Fruit fly (Drosophila melanogaster): ENCODE results near the gene Wnk.

Wnk gene

DNA sequence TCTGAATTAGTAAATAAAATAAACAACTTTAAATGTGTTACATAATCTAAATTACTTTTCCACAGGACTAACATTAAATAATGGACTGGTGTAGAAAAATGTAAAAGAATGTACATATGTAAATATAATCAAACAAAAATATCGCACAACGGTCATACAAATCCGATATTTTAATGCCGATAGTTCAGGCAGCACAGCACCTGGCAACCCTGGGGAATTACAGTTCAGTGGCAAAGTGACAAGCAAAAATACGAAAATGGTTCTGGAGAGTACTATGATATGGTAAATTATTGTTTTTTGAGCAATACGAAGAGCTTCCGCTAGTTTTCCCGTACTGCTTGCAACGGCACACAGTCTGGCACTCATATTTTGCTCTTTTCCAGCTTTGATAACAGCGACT, 17.9 kb downstream of the Wnk start, which contains the start of gene Rpn10 (continued):
- TF ChIP-seq Sox102F (GFP tag; optimal IDR thresholded peaks at IDR 0.05) (no peak), CG4424 (GFP tag; optimal IDR thresholded peaks at IDR 0.05) (peak; percentile 1), cas (GFP tag; IDR thresholded peaks at IDR 0.05) (no peak), Sin3A (optimal IDR thresholded peaks at IDR 0.05) (peak; percentile 27), Taf1 (GFP tag; IDR thresholded peaks at IDR 0.05) (no peak), Gug (GFP tag; IDR thresholded peaks at IDR 0.05) (peak; percentile 10; the same call in 1 of the 4 replicates), al (GFP tag; IDR thresholded peaks at IDR 0.05) (no peak), Ada2b (GFP tag; IDR thresholded peaks at IDR 0.05) (no peak), CG32532 (GFP tag; IDR thresholded peaks at IDR 0.05) (peak; percentile 71), CG3281 (GFP tag; optimal IDR thresholded peaks at IDR 0.05) (no peak), zfh1 (GFP tag; IDR thresholded peaks at IDR 0.05) (no peak), Oli (tag; optimal IDR thresholded peaks at IDR 0.05) (no peak), dati (GFP tag; IDR thresholded peaks at IDR 0.05) (no peak), HLH3B (GFP tag; IDR thresholded peaks at IDR 0.05) (no peak), CG11504 (tag; optimal IDR thresholded peaks at IDR 0.05) (no peak), lmd (GFP tag; IDR thresholded peaks at IDR 0.05) (no peak), H15 (GFP tag; IDR thresholded peaks at IDR 0.05) (no peak), lab (GFP tag; optimal IDR thresholded peaks at IDR 0.05) (no peak), Med (GFP tag) (peak; percentile 85), CG18599 (GFP tag; optimal IDR thresholded peaks at IDR 0.05) (no peak), fd102C (GFP tag; optimal IDR thresholded peaks at IDR 0.05) (no peak), Ets97D (GFP tag; optimal IDR thresholded peaks at IDR 0.05) (peak; percentile 76), ab (GFP tag; optimal IDR thresholded peaks at IDR 0.05) (no peak), HLH54F (GFP tag; optimal IDR thresholded peaks at IDR 0.05) (no peak), Lim3 (GFP tag; IDR thresholded peaks at IDR 0.05) (no peak), CG17612 (GFP tag; IDR thresholded peaks at IDR 0.05) (no peak), gem (tag; optimal IDR thresholded peaks at IDR 0.05) (no peak), Bgb (GFP tag; IDR thresholded peaks at IDR 0.05; ENCODE audit: partially characterized antibody) (peak; percentile 99), lov (optimal IDR thresholded peaks at IDR 0.05) (no peak), lov (GFP tag; IDR thresholded peaks at IDR 0.05) (no peak), Nf-YC (tag; optimal IDR thresholded peaks at IDR 0.05) (no peak), CG4404 (GFP tag; IDR thresholded peaks at IDR 0.05) (no peak), grn (GFP tag; optimal IDR thresholded peaks at IDR 0.05) (no peak), CG6791 (GFP tag; IDR thresholded peaks at IDR 0.05; ENCODE audit: partially characterized antibody) (peak; percentile 98), fu2 (GFP tag; optimal IDR thresholded peaks at IDR 0.05) (no peak), Poxn (GFP tag; IDR thresholded peaks at IDR 0.05) (no peak), Blimp-1 (GFP tag; optimal IDR thresholded peaks at IDR 0.05) (no peak), CG17186 (GFP tag; optimal IDR thresholded peaks at IDR 0.05) (no peak), Awh (GFP tag; IDR thresholded peaks at IDR 0.05) (no peak), CG4328 (GFP tag; optimal IDR thresholded peaks at IDR 0.05) (no peak), emc (GFP tag; optimal IDR thresholded peaks at IDR 0.05) (no peak), bsh (GFP tag; optimal IDR thresholded peaks at IDR 0.05) (no peak), stwl (tag; optimal IDR thresholded peaks at IDR 0.05) (peak; percentile 89), CG42726 (GFP tag; IDR thresholded peaks at IDR 0.05; ENCODE audit: partially characterized antibody) (peak; percentile 98), CG7963 (GFP tag; IDR thresholded peaks at IDR 0.05; ENCODE audit: partially characterized antibody) (peak; percentile 93), CG34224 (GFP tag; IDR thresholded peaks at IDR 0.05; ENCODE audit: partially characterized antibody) (peak; percentile 98), Dip2 (GFP tag; IDR thresholded peaks at IDR 0.05) (no peak), Hmx (GFP tag; optimal IDR thresholded peaks at IDR 0.05) (no peak), pb (GFP tag; optimal IDR thresholded peaks at IDR 0.05) (no peak), CTCF (GFP tag; optimal IDR thresholded peaks at IDR 0.05) (peak; percentile 73), ash1 (GFP tag; optimal IDR thresholded peaks at IDR 0.05) (no peak), CG11723 (GFP tag; optimal IDR thresholded peaks at IDR 0.05) (no peak), pho (GFP tag; optimal IDR thresholded peaks at IDR 0.05) (no peak)
